Worm (Caenorhabditis elegans): ENCODE measurements around the gene K09D9.9.

The K09D9.9 gene

DNA sequence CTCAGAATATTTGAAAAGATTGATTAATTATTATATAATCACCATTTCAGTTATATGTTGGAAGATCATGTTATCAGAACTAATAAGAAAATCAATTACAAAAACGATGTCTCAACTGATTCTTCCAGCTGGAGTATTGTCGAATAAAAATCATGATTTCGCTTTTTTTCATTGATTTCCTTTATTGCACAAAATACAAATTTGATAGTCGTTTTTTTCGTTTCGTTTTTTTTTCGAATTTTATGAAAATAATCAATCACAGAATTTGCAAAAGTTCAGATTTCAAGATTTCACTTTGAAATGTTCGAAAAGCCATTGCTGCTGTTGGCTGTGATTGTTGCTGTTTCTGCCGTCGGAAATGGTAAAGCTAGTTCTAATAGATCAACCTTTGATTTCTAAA is 41.9 kb upstream of the K09D9.9 start, which contains the start of gene C49G7.13:
Gene C49G7.13 (plus strand): TSS at position 301 of the 400 bp plus-strand sequence.
- TF ChIP-seq madf-6 (GFP tag; IDR thresholded peaks at IDR 0.05) (no peak), ceh-100 (GFP tag; IDR thresholded peaks at IDR 0.05) (no peak), Y53G8AR.9 (GFP tag; conservative IDR thresholded peaks at IDR 0.05) (no peak), lag-1 (GFP tag; IDR thresholded peaks at IDR 0.05) (no peak), Y53F4B.3 (GFP tag; IDR thresholded peaks at IDR 0.05) (no peak), F52B5.7 (tag; optimal IDR thresholded peaks at IDR 0.05) (no peak), snpc-3.4 (tag; optimal IDR thresholded peaks at IDR 0.05) (no peak), F37B4.10 (GFP tag; IDR thresholded peaks at IDR 0.05) (no peak), K12H6.12 (tag; optimal IDR thresholded peaks at IDR 0.05) (no peak), gei-17 (GFP tag; optimal IDR thresholded peaks at IDR 0.05) (no peak), zfh-2 (GFP tag; conservative IDR thresholded peaks at IDR 0.05) (no peak), madf-10 (tag; optimal IDR thresholded peaks at IDR 0.05) (no peak), atf-7 (tag; optimal IDR thresholded peaks at IDR 0.05) (no peak)

DNA sequence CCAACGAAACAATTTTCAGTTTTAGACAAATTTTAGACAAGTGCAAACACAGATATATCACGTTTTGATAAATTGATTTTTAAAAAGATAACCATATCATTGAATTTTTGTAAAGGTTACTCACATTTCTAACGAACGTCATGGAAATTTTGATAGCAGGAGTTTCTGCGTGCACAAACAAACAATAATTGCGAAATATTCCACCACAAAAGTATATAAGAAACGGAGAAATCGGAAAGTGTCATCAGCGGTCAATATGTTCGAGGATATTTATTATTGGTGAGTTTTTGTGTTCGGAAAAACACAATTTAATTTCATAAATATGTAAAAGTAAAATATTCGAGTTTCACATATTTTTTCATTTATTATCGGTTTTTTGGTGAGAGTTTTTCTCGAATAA is 40.4 kb upstream of the K09D9.9 start, which contains the start of gene C49G7.7:
Gene C49G7.7 (plus strand): TSS at position 174 of the 400 bp plus-strand sequence.
- TF ChIP-seq cebp-1 (GFP tag; IDR thresholded peaks at IDR 0.05) = peak; percentile 19; the same call in 1 of the 2 replicates
- peak; percentile 87 for TF ChIP-seq cebp-1 (tag; optimal IDR thresholded peaks at IDR 0.05)
- no peak for TF ChIP-seq mel-28 (tag; optimal IDR thresholded peaks at IDR 0.05; ENCODE audit: borderline replicate concordance)
- no peak for TF ChIP-seq unc-62 (GFP tag; optimal IDR thresholded peaks at IDR 0.05)

DNA sequence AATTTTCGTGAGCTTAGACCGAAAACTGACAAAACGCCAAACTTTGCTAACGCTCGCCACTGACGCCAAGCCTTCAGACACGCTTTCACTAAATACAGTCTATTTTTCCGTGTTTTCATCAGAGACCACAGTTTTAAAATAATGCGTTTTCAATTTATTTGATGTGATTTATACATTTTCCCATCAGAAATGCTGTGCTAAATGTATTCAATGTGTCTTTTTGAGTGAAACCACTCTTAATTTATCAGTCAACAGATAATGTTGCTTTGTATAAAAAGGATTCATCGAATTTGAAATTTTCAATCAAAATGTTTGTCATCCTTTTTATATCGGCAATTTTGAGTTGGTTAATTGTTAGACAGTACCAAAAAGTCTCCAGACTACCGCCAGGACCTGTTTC is 37.4 kb upstream of the K09D9.9 start, which contains the start of gene cyp-35A4:
Gene cyp-35A4 (plus strand): TSS at position 301 of the 400 bp plus-strand sequence.
- TF ChIP-seq lin-26 (GFP tag; IDR thresholded peaks at IDR 0.05) (no peak), madf-10 (tag; optimal IDR thresholded peaks at IDR 0.05) (no peak), K12H6.12 (tag; optimal IDR thresholded peaks at IDR 0.05) (no peak), let-526 (GFP tag; IDR thresholded peaks at IDR 0.05) (no peak)

DNA sequence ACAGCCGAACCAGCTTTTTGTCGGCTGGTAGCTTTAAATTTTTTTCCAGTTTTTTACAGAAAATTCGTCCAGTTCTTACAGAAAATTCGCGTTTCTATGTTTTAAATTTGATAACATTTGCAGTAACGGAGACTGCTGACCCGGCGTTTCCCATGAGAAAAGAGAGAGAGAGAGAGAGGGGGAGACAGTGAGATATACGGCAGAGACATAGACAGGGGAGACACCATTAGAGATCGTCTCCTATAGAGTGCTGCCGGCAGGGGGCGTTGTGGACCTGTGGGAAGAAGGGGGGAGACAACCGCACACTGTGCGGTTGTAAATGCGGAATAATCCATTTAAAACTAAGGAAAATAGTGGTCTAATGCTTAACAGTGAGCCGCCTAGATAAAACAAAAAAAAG is 35.7 kb upstream of the K09D9.9 start:
- TF ChIP-seq B0336.3 (GFP tag; IDR thresholded peaks at IDR 0.05) (0 out of 2 replicates have a peak, but pooled peaks have one; percentile 16), cebp-2 (GFP tag; IDR thresholded peaks at IDR 0.05) (no peak), hmg-1.2 (GFP tag; IDR thresholded peaks at IDR 0.05) (peak; percentile 74; the same call in 1 of the 2 replicates), madf-6 (GFP tag; IDR thresholded peaks at IDR 0.05) (0 out of 2 replicates have a peak, but pooled peaks have one; percentile 14), F33H1.4 (GFP tag; IDR thresholded peaks at IDR 0.05) (no peak), F52B5.7 (tag; optimal IDR thresholded peaks at IDR 0.05) (no peak), cebp-1 (GFP tag; IDR thresholded peaks at IDR 0.05) (no peak), cebp-1 (tag; optimal IDR thresholded peaks at IDR 0.05) (peak; percentile 16), egrh-3 (GFP tag; IDR thresholded peaks at IDR 0.05) (0 out of 2 replicates have a peak, but pooled peaks have one; percentile 18), aptf-3 (GFP tag; IDR thresholded peaks at IDR 0.05) (peak; percentile 50; the same call in 1 of the 2 replicates), somi-1 (GFP tag; optimal IDR thresholded peaks at IDR 0.05) (no peak), gei-17 (GFP tag; optimal IDR thresholded peaks at IDR 0.05) (no peak), aptf-2 (GFP tag; conservative IDR thresholded peaks at IDR 0.05) (peak; percentile 95), Y56A3A.18 (GFP tag; IDR thresholded peaks at IDR 0.05) (0 out of 2 replicates have a peak, but pooled peaks have one; percentile 11), nhr-80 (tag; optimal IDR thresholded peaks at IDR 0.05) (peak; percentile 20), unc-62 (GFP tag; optimal IDR thresholded peaks at IDR 0.05) (no peak)

DNA sequence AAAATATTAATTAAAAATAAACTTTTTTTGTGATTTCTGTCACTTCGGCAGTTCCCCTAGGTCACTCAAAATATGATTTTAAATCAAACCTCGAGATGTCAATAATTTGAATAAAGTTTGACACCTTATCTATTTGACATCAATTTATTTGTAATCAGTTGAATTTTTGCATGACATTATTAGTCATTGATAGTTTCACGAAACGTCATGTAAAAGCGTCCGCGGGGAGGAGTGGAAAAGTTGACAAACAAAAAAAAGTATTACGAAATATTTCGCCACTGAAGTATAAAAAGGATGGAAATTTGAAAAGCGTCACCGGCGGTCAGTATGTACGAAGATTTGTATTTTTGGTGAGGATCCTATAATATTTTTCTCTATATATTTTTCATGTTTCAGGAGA is 30.8 kb upstream of the K09D9.9 start, which contains the start of gene K09D9.1:
Gene K09D9.1 (plus strand): TSS at position 271 of the 400 bp plus-strand sequence.
- TF ChIP-seq ets-4 (GFP tag; optimal IDR thresholded peaks at IDR 0.05) (peak; percentile 2), pha-4 (tag; optimal IDR thresholded peaks at IDR 0.05) (peak; percentile 63), cebp-1 (GFP tag; IDR thresholded peaks at IDR 0.05) (peak; percentile 93), cebp-1 (tag; optimal IDR thresholded peaks at IDR 0.05) (peak; percentile 95), aptf-2 (GFP tag; conservative IDR thresholded peaks at IDR 0.05) (no peak), D2030.7 (GFP tag; IDR thresholded peaks at IDR 0.05) (no peak), hlh-12 (tag; optimal IDR thresholded peaks at IDR 0.05) (no peak), attf-5 (GFP tag; optimal IDR thresholded peaks at IDR 0.05) (peak; percentile 19), atf-7 (tag; optimal IDR thresholded peaks at IDR 0.05) (peak; percentile 79), sdz-38 (tag; optimal IDR thresholded peaks at IDR 0.05) (no peak), ceh-27 (GFP tag; optimal IDR thresholded peaks at IDR 0.05) (no peak), unc-62 (GFP tag; optimal IDR thresholded peaks at IDR 0.05) (peak; percentile 97), nhr-80 (tag; optimal IDR thresholded peaks at IDR 0.05) (peak; percentile 93), dox-1 (GFP tag; IDR thresholded peaks at IDR 0.05) (peak; percentile 53; the same call in 1 of the 2 replicates), ztf-22 (GFP tag; optimal IDR thresholded peaks at IDR 0.05) (peak; percentile 57), ZK185.1 (tag; optimal IDR thresholded peaks at IDR 0.05; ENCODE audit: poor library complexity, severe bottlenecking) (peak; percentile 31), let-607 (tag; optimal IDR thresholded peaks at IDR 0.05) (peak in 1 of 2 experiments; percentile 29), nhr-90 (tag; optimal IDR thresholded peaks at IDR 0.05) (no peak)

All from whole organism, young adult.